Fruit fly (Drosophila melanogaster): ENCODE results near the gene CG14434.

DNA sequence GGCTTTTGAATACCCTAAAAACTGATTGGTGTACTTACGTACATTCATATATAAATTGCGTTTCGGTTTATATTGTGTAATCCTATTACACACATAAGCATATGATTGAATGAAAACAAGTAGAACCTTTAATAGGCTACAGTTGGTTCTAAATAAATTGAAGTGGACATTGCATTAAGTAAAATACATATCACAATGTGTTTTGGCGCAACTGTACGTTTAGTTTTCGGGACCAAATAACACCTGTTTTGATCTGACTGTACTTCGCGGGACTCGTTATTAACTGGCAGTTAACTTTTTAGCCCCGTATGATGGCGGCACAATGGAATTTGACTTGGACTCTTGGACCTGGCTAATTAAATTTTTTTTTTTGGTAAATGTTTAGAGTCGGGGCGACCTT, 230 bp downstream of the CG14434 start:
- TF ChIP-seq CG7786 (GFP tag; optimal IDR thresholded peaks at IDR 0.05) (no peak), CG10431 (GFP tag; optimal IDR thresholded peaks at IDR 0.05) (no peak), crol (GFP tag; IDR thresholded peaks at IDR 0.05) (no peak), Lpt (GFP tag; optimal IDR thresholded peaks at IDR 0.05) (no peak), ab (GFP tag; optimal IDR thresholded peaks at IDR 0.05) (no peak), CG17385 (GFP tag; optimal IDR thresholded peaks at IDR 0.05) (no peak)
